Worm (Caenorhabditis elegans): ENCODE measurements around the gene pkc-3.

DNA sequence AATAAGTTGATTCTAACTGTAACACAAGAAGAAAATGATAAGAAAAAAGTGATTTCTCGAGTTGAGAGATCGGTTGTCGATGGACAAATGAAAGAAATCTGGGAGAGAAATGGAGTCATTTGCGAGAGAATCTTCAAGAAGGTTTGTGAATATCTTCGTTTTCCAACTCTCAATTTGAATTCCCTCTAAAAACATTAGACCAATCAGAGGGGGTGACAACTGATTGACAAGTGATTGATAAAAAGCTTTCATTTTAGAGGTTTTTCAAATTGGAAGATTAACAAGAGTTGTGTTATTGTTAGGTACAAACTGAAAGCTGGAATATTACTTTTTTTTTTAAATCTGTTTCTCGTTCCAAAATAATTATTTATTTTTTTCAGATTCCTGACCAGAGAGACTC, 38.1 kb downstream of the pkc-3 start:
- TF ChIP-seq tbx-2 (tag; optimal IDR thresholded peaks at IDR 0.05): no peak
- no peak for TF ChIP-seq zag-1 (tag; optimal IDR thresholded peaks at IDR 0.05)
- no peak for TF ChIP-seq nhr-76 (tag; optimal IDR thresholded peaks at IDR 0.05)
- TF ChIP-seq nhr-77 (tag; optimal IDR thresholded peaks at IDR 0.05): no peak
- TF ChIP-seq unc-39 (tag; optimal IDR thresholded peaks at IDR 0.05): no peak
- no peak for TF ChIP-seq nhr-237 (tag; optimal IDR thresholded peaks at IDR 0.05)
